Fruit fly (Drosophila melanogaster) whole organism, adult: ENCODE measurements around the gene AkhR.

Experiments
- CG11617 ChIP-seq: fragments of 200-800 bp; sonication (Bioruptor generic); optimal IDR thresholded peaks from 2 replicates; lab custom pipeline; 2017; ENCODE audit warnings: mild to moderate bottlenecking, missing biosample characterization, missing genetic modification reagents, missing genetic modification characterization
- CG12768 ChIP-seq: fragments of 200-800 bp; sonication (Bioruptor generic); optimal IDR thresholded peaks from 2 replicates; lab custom pipeline; 2017; ENCODE audit warnings: missing biosample characterization, missing genetic modification characterization, mild to moderate bottlenecking, moderate library complexity, missing genetic modification reagents
- CG14711 ChIP-seq: fragments of 200-800 bp; sonication (Bioruptor generic); optimal IDR thresholded peaks from 2 replicates; lab custom pipeline; 2018; ENCODE audit warnings: missing biosample characterization, mild to moderate bottlenecking, missing genetic modification characterization, moderate library complexity
- CG1620 ChIP-seq: fragments of 200-800 bp; sonication (Bioruptor generic); optimal IDR thresholded peaks from 2 replicates; lab custom pipeline; 2016; ENCODE audit warnings: missing biosample characterization, missing genetic modification characterization
- CG33017 ChIP-seq: fragments of 200-800 bp; sonication (Bioruptor generic); optimal IDR thresholded peaks from 2 replicates; lab custom pipeline; 2018; ENCODE audit warnings: missing biosample characterization, mild to moderate bottlenecking, missing genetic modification characterization, moderate library complexity
- CG5204 ChIP-seq: fragments of 200-800 bp; sonication (Bioruptor generic); optimal IDR thresholded peaks from 2 replicates; lab custom pipeline; 2016; ENCODE audit warnings: missing biosample characterization, missing genetic modification characterization
- CG7045 ChIP-seq: fragments of 200-800 bp; sonication (Bioruptor generic); optimal IDR thresholded peaks from 2 replicates; lab custom pipeline; 2017; ENCODE audit warnings: missing biosample characterization, mild to moderate bottlenecking, missing genetic modification characterization
- CG7101 ChIP-seq: fragments of 200-800 bp; sonication (Bioruptor generic); optimal IDR thresholded peaks from 2 replicates; lab custom pipeline; 2018; ENCODE audit warnings: missing biosample characterization, mild to moderate bottlenecking, missing genetic modification characterization, moderate library complexity
- Clk ChIP-seq: fragments of 200-800 bp; sonication (Bioruptor generic); optimal IDR thresholded peaks from 2 replicates; lab custom pipeline; 2017; ENCODE audit warnings: missing biosample characterization, missing genetic modification characterization
- Crg-1 ChIP-seq: fragments of 200-800 bp; sonication (Bioruptor generic); optimal IDR thresholded peaks from 2 replicates; lab custom pipeline; 2016; ENCODE audit warnings: missing biosample characterization, missing genetic modification characterization
- Hr96 ChIP-seq: fragments of 200-800 bp; sonication (Bioruptor generic); optimal IDR thresholded peaks from 2 replicates; lab custom pipeline; 2016; ENCODE audit warnings: missing biosample characterization, missing genetic modification characterization
- Mnt ChIP-seq: fragments of 200-800 bp; sonication (Bioruptor generic); optimal IDR thresholded peaks from 2 replicates; lab custom pipeline; 2016; ENCODE audit warnings: missing biosample characterization, mild to moderate bottlenecking, missing genetic modification characterization
- bab1 ChIP-seq: fragments of 200-800 bp; sonication (Bioruptor generic); optimal IDR thresholded peaks from 3 replicates; lab custom pipeline; 2019; ENCODE audit warnings: missing biosample characterization, mild to moderate bottlenecking, missing genetic modification characterization, moderate library complexity
- cic ChIP-seq: fragments of 200-800 bp; sonication (Bioruptor generic); optimal IDR thresholded peaks from 2 replicates; lab custom pipeline; 2017; ENCODE audit warnings: missing biosample characterization, mild to moderate bottlenecking, missing genetic modification characterization, moderate library complexity
- cnc ChIP-seq, 2 experiments: fragments of >200 bp; optimal IDR thresholded peaks; 2 replicates each; lab custom pipeline; 2017
- kay ChIP-seq: fragments of 200-800 bp; sonication (Bioruptor generic); peaks from one replicate; lab custom pipeline; 2016; ENCODE audit warnings: missing biosample characterization, missing genetic modification characterization, borderline replicate concordance
- ovo ChIP-seq: fragments of 200-800 bp; sonication (Bioruptor generic); optimal IDR thresholded peaks from 2 replicates; lab custom pipeline; 2016; ENCODE audit warnings: missing biosample characterization, missing genetic modification characterization
- pad ChIP-seq: fragments of 200-800 bp; sonication (Bioruptor generic); optimal IDR thresholded peaks from 3 replicates; lab custom pipeline; 2017; ENCODE audit warnings: missing biosample characterization, missing genetic modification characterization, mild to moderate bottlenecking, moderate library complexity, missing genetic modification reagents
- tj ChIP-seq: fragments of 200-800 bp; sonication (Bioruptor generic); optimal IDR thresholded peaks from 3 replicates; lab custom pipeline; 2017; ENCODE audit warnings: missing biosample characterization, mild to moderate bottlenecking, missing genetic modification characterization, moderate library complexity
- toe ChIP-seq: fragments of 200-800 bp; sonication (Bioruptor generic); optimal IDR thresholded peaks from 2 replicates; lab custom pipeline; 2016; ENCODE audit warnings: missing biosample characterization, missing genetic modification characterization

Gene AkhR

dm6 chr2L:6732566-6732965, 16.6 kb upstream of the AkhR start, which contains the start of gene TTLL3B:
TSS of gene TTLL3B (plus strand) at chr2L:6732866.
- TF ChIP-seq CG7045 (GFP tag; lab: Kevin White, UChicago) = no peak
- no peak for TF ChIP-seq CG14711 (tag; lab: Kevin White, UChicago)
- no peak for TF ChIP-seq CG12768 (GFP tag; lab: Kevin White, UChicago)
- no peak for TF ChIP-seq tj (GFP tag; lab: Kevin White, UChicago)
- no peak for TF ChIP-seq cnc (optimal IDR thresholded peaks at IDR 0.05; lab: Kevin White, UChicago)
- TF ChIP-seq cic (GFP tag; lab: Kevin White, UChicago) = no peak
- TF ChIP-seq CG11617 (GFP tag; lab: Kevin White, UChicago) = no peak
- TF ChIP-seq pad (GFP tag; lab: Kevin White, UChicago) = no peak
- TF ChIP-seq toe = no peak
- no peak for TF ChIP-seq Hr96
- TF ChIP-seq Clk (GFP tag; lab: Kevin White, UChicago) = no peak
- TF ChIP-seq Mnt (GFP tag; lab: Kevin White, UChicago) = no peak
- TF ChIP-seq CG5204 (GFP tag; lab: Kevin White, UChicago) = no peak
- TF ChIP-seq bab1 (GFP tag; lab: Kevin White, UChicago) = no peak

- TF ChIP-seq Hr96 (no peak), Clk (GFP tag; lab: Kevin White, UChicago) (no peak), Mnt (GFP tag; lab: Kevin White, UChicago) (peak; percentile 9), kay (GFP tag; lab: Kevin White, UChicago) (peak; percentile 40)
These were observed 7.9 kb upstream of the AkhR start, which contains the start of gene Liprin-alpha for dm6 chr2L:6723750-6724503. TSS of gene Liprin-alpha (plus strand) at chr2L:6723903.

dm6 chr2L:6722822-6723749, 7.1 kb upstream of the AkhR start, which contains the start of gene homer:
TSS of gene homer (minus strand) at chr2L:6723359.
- TF ChIP-seq pad (GFP tag; lab: Kevin White, UChicago) (no peak), Mnt (GFP tag; lab: Kevin White, UChicago) (peak; percentile 7), Clk (GFP tag; lab: Kevin White, UChicago) (no peak), toe (peak; percentile 62), CG14711 (tag; lab: Kevin White, UChicago) (no peak), CG33017 (tag; lab: Kevin White, UChicago) (no peak), ovo (GFP tag; lab: Kevin White, UChicago) (no peak), CG5204 (GFP tag; lab: Kevin White, UChicago) (no peak), CG7045 (GFP tag; lab: Kevin White, UChicago) (peak; percentile 3), tj (GFP tag; lab: Kevin White, UChicago) (peak; percentile 20), CG12768 (GFP tag; lab: Kevin White, UChicago) (no peak), cic (GFP tag; lab: Kevin White, UChicago) (peak; percentile 61), Hr96 (no peak), cnc (optimal IDR thresholded peaks at IDR 0.05; lab: Kevin White, UChicago) (no peak), CG1620 (GFP tag; lab: Kevin White, UChicago) (no peak)

dm6 chr2L:6721710-6722109, 5.7 kb upstream of the AkhR start:
- TF ChIP-seq CG33017 (tag; lab: Kevin White, UChicago) (no peak), pad (GFP tag; lab: Kevin White, UChicago) (no peak), CG5204 (GFP tag; lab: Kevin White, UChicago) (no peak), Mnt (GFP tag; lab: Kevin White, UChicago) (no peak), CG11617 (GFP tag; lab: Kevin White, UChicago) (no peak), CG7045 (GFP tag; lab: Kevin White, UChicago) (no peak), kay (GFP tag; lab: Kevin White, UChicago) (no peak), tj (GFP tag; lab: Kevin White, UChicago) (no peak), CG12768 (GFP tag; lab: Kevin White, UChicago) (no peak), cnc (optimal IDR thresholded peaks at IDR 0.05; lab: Kevin White, UChicago) (no peak), CG7101 (no peak), bab1 (GFP tag; lab: Kevin White, UChicago) (no peak), CG1620 (GFP tag; lab: Kevin White, UChicago) (no peak), ovo (GFP tag; lab: Kevin White, UChicago) (no peak), Hr96 (no peak), toe (no peak)

dm6 chr2L:6717460-6717859, 1.5 kb upstream of the AkhR start, which contains the start of gene Aatf:
TSS of gene Aatf (plus strand) at chr2L:6717625.
- TF ChIP-seq CG12768 (GFP tag; lab: Kevin White, UChicago) = no peak
- TF ChIP-seq ovo (GFP tag; lab: Kevin White, UChicago) = no peak
- peak; percentile 89 for TF ChIP-seq Mnt (GFP tag; lab: Kevin White, UChicago)
- TF ChIP-seq toe = no peak
- TF ChIP-seq kay (GFP tag; lab: Kevin White, UChicago) = no peak

dm6 chr2L:6716921-6717320, 935 bp upstream of the AkhR start:
- TF ChIP-seq CG7101 = no peak
- TF ChIP-seq Crg-1 (GFP tag; lab: Kevin White, UChicago) = no peak
- TF ChIP-seq pad (GFP tag; lab: Kevin White, UChicago) = no peak
- no peak for TF ChIP-seq CG14711 (tag; lab: Kevin White, UChicago)
- no peak for TF ChIP-seq Hr96
- no peak for TF ChIP-seq cic (GFP tag; lab: Kevin White, UChicago)
- no peak for TF ChIP-seq CG5204 (GFP tag; lab: Kevin White, UChicago)
- no peak for TF ChIP-seq toe
- TF ChIP-seq ovo (GFP tag; lab: Kevin White, UChicago) = no peak
- no peak for TF ChIP-seq CG33017 (tag; lab: Kevin White, UChicago)
- TF ChIP-seq kay (GFP tag; lab: Kevin White, UChicago) = no peak
- no peak for TF ChIP-seq bab1 (GFP tag; lab: Kevin White, UChicago)
- no peak for TF ChIP-seq CG12768 (GFP tag; lab: Kevin White, UChicago)
- TF ChIP-seq Clk (GFP tag; lab: Kevin White, UChicago) = no peak
